Worm (Caenorhabditis elegans): ENCODE results near the gene K08E3.2.
A peak's percentile ranks its signal among the peaks of the same experiment; 100 is the strongest.

The K08E3.2 gene

ce11 chrIII:13763260-13764112 is 15.0 kb upstream of the K08E3.2 start:
- TF ChIP-seq nhr-77 (tag; optimal IDR thresholded peaks at IDR 0.05) (no peak), saeg-2 (GFP tag; IDR thresholded peaks at IDR 0.05) (0 out of 2 replicates have a peak, but pooled peaks have one; percentile 31), F26F4.8 (GFP tag; conservative IDR thresholded peaks at IDR 0.05) (no peak), R02D3.7 (tag; optimal IDR thresholded peaks at IDR 0.05) (no peak), ztf-7 (tag; optimal IDR thresholded peaks at IDR 0.05) (no peak), F37D6.2 (tag; optimal IDR thresholded peaks at IDR 0.05) (no peak), lin-1 (GFP tag; IDR thresholded peaks at IDR 0.05) (0 out of 2 replicates have a peak, but pooled peaks have one; percentile 7), fos-1 (tag; optimal IDR thresholded peaks at IDR 0.05) (no peak), ceh-82 (tag; optimal IDR thresholded peaks at IDR 0.05) (no peak), zfp-2 (tag; optimal IDR thresholded peaks at IDR 0.05) (no peak), dmd-6 (GFP tag; IDR thresholded peaks at IDR 0.05) (0 out of 2 replicates have a peak, but pooled peaks have one; percentile 8), hmg-1.1 (GFP tag; IDR thresholded peaks at IDR 0.05) (peak; percentile 34; the same call in 1 of the 2 replicates), gei-8 (GFP tag; optimal IDR thresholded peaks at IDR 0.05) (no peak), Y75B8A.6 (GFP tag; IDR thresholded peaks at IDR 0.05) (no peak), dmd-8 (GFP tag; IDR thresholded peaks at IDR 0.05) (no peak), sdz-12 (GFP tag; optimal IDR thresholded peaks at IDR 0.05) (no peak), ceh-44 (GFP tag; IDR thresholded peaks at IDR 0.05) (no peak), lin-13 (GFP tag; optimal IDR thresholded peaks at IDR 0.05) (no peak), F44E2.7 (GFP tag; IDR thresholded peaks at IDR 0.05) (no peak), ZK337.2 (GFP tag; IDR thresholded peaks at IDR 0.05) (no peak), nhr-25 (tag; optimal IDR thresholded peaks at IDR 0.05; ENCODE audit: borderline replicate concordance, insufficient read depth) (no peak), lin-38 (GFP tag; IDR thresholded peaks at IDR 0.05) (peak; percentile 32), arid-1 (GFP tag; conservative IDR thresholded peaks at IDR 0.05) (peak; percentile 35; the same call in 1 of the 2 replicates), ceh-62 (tag; optimal IDR thresholded peaks at IDR 0.05) (no peak), lsy-2 (tag; optimal IDR thresholded peaks at IDR 0.05) (peak in 1 of 2 experiments; percentile 38), nhr-48 (tag; optimal IDR thresholded peaks at IDR 0.05) (no peak), ces-1 (GFP tag; optimal IDR thresholded peaks at IDR 0.05) (no peak), dmd-9 (GFP tag; IDR thresholded peaks at IDR 0.05) (no peak), skn-1 (tag; optimal IDR thresholded peaks at IDR 0.05) (no peak), mes-2 (tag; optimal IDR thresholded peaks at IDR 0.05; ENCODE audit: poor library complexity, severe bottlenecking) (peak; percentile 63), mxl-3 (GFP tag; optimal IDR thresholded peaks at IDR 0.05) (peak; percentile 45), egl-27 (tag; optimal IDR thresholded peaks at IDR 0.05) (no peak), zip-2 (tag; optimal IDR thresholded peaks at IDR 0.05) (no peak), ceh-28 (tag; optimal IDR thresholded peaks at IDR 0.05) (no peak), nhr-237 (tag; optimal IDR thresholded peaks at IDR 0.05) (no peak), unc-39 (tag; optimal IDR thresholded peaks at IDR 0.05) (no peak), F49E8.2 (tag; optimal IDR thresholded peaks at IDR 0.05; ENCODE audit: borderline replicate concordance) (no peak), fkh-10 (GFP tag; optimal IDR thresholded peaks at IDR 0.05) (no peak), egl-43 (GFP tag; IDR thresholded peaks at IDR 0.05) (no peak), ztf-11 (tag; optimal IDR thresholded peaks at IDR 0.05) (no peak), aly-2 (tag; optimal IDR thresholded peaks at IDR 0.05) (no peak), unc-62 (GFP tag; optimal IDR thresholded peaks at IDR 0.05 in 1 of 2) (peak in 1 of 2 experiments; percentile 96), unc-62 (tag; optimal IDR thresholded peaks at IDR 0.05) (no peak), nhr-76 (tag; optimal IDR thresholded peaks at IDR 0.05) (no peak), tra-1 (GFP tag; IDR thresholded peaks at IDR 0.05) (peak; percentile 6; the same call in 1 of the 2 replicates), mep-1 (tag; optimal IDR thresholded peaks at IDR 0.05) (peak; percentile 45), nhr-41 (GFP tag; IDR thresholded peaks at IDR 0.05) (no peak), lin-39 (tag; optimal IDR thresholded peaks at IDR 0.05) (no peak), nhr-111 (GFP tag; optimal IDR thresholded peaks at IDR 0.05) (no peak), nhr-42 (GFP tag; IDR thresholded peaks at IDR 0.05) (no peak)
